Fruit fly (Drosophila melanogaster): Measurements from ENCODE around the gene CG34124.

Gene CG34124

dm6 chr2L:4971329-4971798 is 13.2 kb downstream of the CG34124 start, which contains the start of gene CG14043 (continued):
- TF ChIP-seq ERR (GFP tag; optimal IDR thresholded peaks at IDR 0.05) (no peak), CG9215 (GFP tag; IDR thresholded peaks at IDR 0.05) (no peak), dm (GFP tag; optimal IDR thresholded peaks at IDR 0.05) (peak; percentile 35), caup (GFP tag; optimal IDR thresholded peaks at IDR 0.05; ENCODE audit: severe bottlenecking) (no peak), CrebB (tag; optimal IDR thresholded peaks at IDR 0.05) (no peak), CG12219 (GFP tag; optimal IDR thresholded peaks at IDR 0.05) (no peak), CG7372 (GFP tag; IDR thresholded peaks at IDR 0.05) (no peak), pita (GFP tag; optimal IDR thresholded peaks at IDR 0.05) (peak; percentile 62), CG13424 (tag; optimal IDR thresholded peaks at IDR 0.05) (peak; percentile 42), hb (GFP tag; IDR thresholded peaks at IDR 0.05; ENCODE audit: partially characterized antibody) (no peak), en (GFP tag; optimal IDR thresholded peaks at IDR 0.05) (no peak), CG16813 (GFP tag; IDR thresholded peaks at IDR 0.05; ENCODE audit: partially characterized antibody) (no peak), CG2875 (GFP tag; optimal IDR thresholded peaks at IDR 0.05) (no peak), dmrt99B (tag; optimal IDR thresholded peaks at IDR 0.05) (no peak), so (GFP tag; IDR thresholded peaks at IDR 0.05) (no peak), Max (GFP tag; optimal IDR thresholded peaks at IDR 0.05) (peak; percentile 21), CG6791 (GFP tag; IDR thresholded peaks at IDR 0.05; ENCODE audit: partially characterized antibody) (no peak), CG2202 (tag; optimal IDR thresholded peaks at IDR 0.05) (no peak), D (optimal IDR thresholded peaks at IDR 0.05) (no peak), D (GFP tag; optimal IDR thresholded peaks at IDR 0.05) (no peak), CG6654 (GFP tag; optimal IDR thresholded peaks at IDR 0.05) (no peak), CG4282 (GFP tag; optimal IDR thresholded peaks at IDR 0.05) (no peak), CG33557 (GFP tag; optimal IDR thresholded peaks at IDR 0.05) (no peak), HHEX (GFP tag; optimal IDR thresholded peaks at IDR 0.05) (no peak), Atf6 (GFP tag; IDR thresholded peaks at IDR 0.05) (no peak), CG14050 (GFP tag; IDR thresholded peaks at IDR 0.05) (no peak), Med (GFP tag) (peak; percentile 73), CG43689 (GFP tag; IDR thresholded peaks at IDR 0.05) (no peak), nau (GFP tag; optimal IDR thresholded peaks at IDR 0.05) (no peak), CG18011 (GFP tag; optimal IDR thresholded peaks at IDR 0.05) (no peak), aop (GFP tag; IDR thresholded peaks at IDR 0.05) (no peak), CG33213 (GFP tag; optimal IDR thresholded peaks at IDR 0.05) (peak; percentile 61), cg (GFP tag; optimal IDR thresholded peaks at IDR 0.05) (no peak), psq (GFP tag; optimal IDR thresholded peaks at IDR 0.05) (no peak), salm (tag; optimal IDR thresholded peaks at IDR 0.05) (no peak), hkb (optimal IDR thresholded peaks at IDR 0.05) (peak; percentile 64), hkb (GFP tag; IDR thresholded peaks at IDR 0.05) (no peak), emc (GFP tag; optimal IDR thresholded peaks at IDR 0.05) (no peak), Dp (GFP tag; optimal IDR thresholded peaks at IDR 0.05) (peak; percentile 78), CG6854 (GFP tag; optimal IDR thresholded peaks at IDR 0.05) (no peak), chm (GFP tag; IDR thresholded peaks at IDR 0.05) (no peak), kni (GFP tag; optimal IDR thresholded peaks at IDR 0.05) (no peak), disco-r (GFP tag; optimal IDR thresholded peaks at IDR 0.05) (no peak), ase (GFP tag; IDR thresholded peaks at IDR 0.05) (no peak), crp (GFP tag; optimal IDR thresholded peaks at IDR 0.05) (peak in 1 of 2 experiments; percentile 43), MTF-1 (GFP tag; optimal IDR thresholded peaks at IDR 0.05; ENCODE audit: borderline replicate concordance) (no peak), Bgb (GFP tag; IDR thresholded peaks at IDR 0.05; ENCODE audit: partially characterized antibody) (no peak), CG7271 (tag; optimal IDR thresholded peaks at IDR 0.05) (no peak), Rfx (GFP tag; IDR thresholded peaks at IDR 0.05) (no peak), CG13624 (GFP tag; optimal IDR thresholded peaks at IDR 0.05) (peak; percentile 54), tna (GFP tag; IDR thresholded peaks at IDR 0.05; ENCODE audit: partially characterized antibody) (no peak)

Data from whole organism, embryonic.